Worm (Caenorhabditis elegans) whole organism, L3 larva: ENCODE measurements around the gene F36H12.3.
"Not testable (repeated sequence)": the region's sequence is repeated elsewhere in the genome, so short reads cannot be mapped to it uniquely, and the experiment has no call there.

ENCODE experiments used
- aly-2 ChIP-seq: fragments of 150-350 bp; optimal IDR thresholded peaks from 2 replicates; lab custom pipeline; 2014; ENCODE audit warnings: missing biosample characterization, missing genetic modification characterization
- ceh-16 ChIP-seq: sonication (generic microtip); optimal IDR thresholded peaks from 2 replicates; lab custom pipeline; 2017; ENCODE audit warnings: missing biosample characterization, missing genetic modification characterization
- ceh-28 ChIP-seq: fragments of 150-350 bp; optimal IDR thresholded peaks from 2 replicates; lab custom pipeline; 2014; ENCODE audit warnings: missing biosample characterization, missing genetic modification reagents, missing genetic modification characterization
- ceh-82 ChIP-seq: fragments of 150-350 bp; optimal IDR thresholded peaks from 2 replicates; lab custom pipeline; 2014; ENCODE audit warnings: missing biosample characterization, missing genetic modification characterization
- ceh-9 ChIP-seq: sonication (generic microtip); optimal IDR thresholded peaks from 2 replicates; lab custom pipeline; 2018; ENCODE audit warnings: missing biosample characterization, missing genetic modification characterization
- egl-27 ChIP-seq: sonication (generic microtip); optimal IDR thresholded peaks from 4 replicates; lab custom pipeline; 2017; ENCODE audit warnings: missing biosample characterization, missing genetic modification reagents, missing genetic modification characterization
- egl-5 ChIP-seq: fragments of 150-350 bp; optimal IDR thresholded peaks from 2 replicates; lab custom pipeline; 2017; ENCODE audit warnings: missing biosample characterization, missing genetic modification reagents, missing genetic modification characterization, inconsistent platforms
- elt-1 ChIP-seq: fragments of 150-350 bp; optimal IDR thresholded peaks from 2 replicates; lab custom pipeline; 2014; ENCODE audit warnings: missing biosample characterization, missing genetic modification characterization
- eor-1 ChIP-seq, 2 experiments: fragments of 150-350 bp; optimal IDR thresholded peaks; 2 replicates each; lab custom pipeline; 2014 to 2018; ENCODE audit warnings: missing biosample characterization in 2 of 2, missing genetic modification characterization in 2 of 2
- fkh-10 ChIP-seq: sonication (generic microtip); optimal IDR thresholded peaks from 2 replicates; lab custom pipeline; 2017; ENCODE audit warnings: missing biosample characterization, missing genetic modification reagents, missing genetic modification characterization
- fkh-2 ChIP-seq: fragments of 150-350 bp; optimal IDR thresholded peaks from 2 replicates; lab custom pipeline; 2014; ENCODE audit warnings: missing biosample characterization, missing genetic modification reagents, missing genetic modification characterization
- fos-1 ChIP-seq: fragments of 150-350 bp; optimal IDR thresholded peaks from 2 replicates; lab custom pipeline; 2014; ENCODE audit warnings: missing biosample characterization, missing genetic modification characterization
- hmg-11 ChIP-seq: sonication (generic microtip); optimal IDR thresholded peaks from 2 replicates; lab custom pipeline; 2016; ENCODE audit warnings: missing genetic modification characterization, missing compliant biosample characterization
- mml-1 ChIP-seq: fragments of 150-350 bp; sonication (generic microtip); optimal IDR thresholded peaks from 3 replicates; lab custom pipeline; 2014; ENCODE audit warnings: missing biosample characterization, missing genetic modification characterization
- nfya-1 ChIP-seq: sonication (generic microtip); optimal IDR thresholded peaks from 2 replicates; lab custom pipeline; 2017; ENCODE audit warnings: missing genetic modification characterization, mild to moderate bottlenecking, missing compliant biosample characterization, antibody characterized with exemption, moderate library complexity; ENCODE audit not compliant: insufficient read depth
- nhr-11 ChIP-seq: fragments of 150-350 bp; optimal IDR thresholded peaks from 2 replicates; lab custom pipeline; 2014; ENCODE audit warnings: missing biosample characterization, missing genetic modification characterization
- nhr-23 ChIP-seq: fragments of 150-350 bp; optimal IDR thresholded peaks from 2 replicates; lab custom pipeline; 2014; ENCODE audit warnings: missing biosample characterization, missing genetic modification reagents, missing genetic modification characterization
- nhr-237 ChIP-seq: fragments of 150-350 bp; optimal IDR thresholded peaks from 2 replicates; lab custom pipeline; 2014; ENCODE audit warnings: missing biosample characterization, missing genetic modification characterization
- nhr-25 ChIP-seq: sonication (generic microtip); optimal IDR thresholded peaks from 2 replicates; lab custom pipeline; 2017; ENCODE audit warnings: missing biosample characterization, missing genetic modification characterization
- nhr-28 ChIP-seq: fragments of 150-350 bp; optimal IDR thresholded peaks from 2 replicates; lab custom pipeline; 2014; ENCODE audit warnings: missing biosample characterization, missing genetic modification characterization
- nhr-43 ChIP-seq: sonication (generic microtip); optimal IDR thresholded peaks from 2 replicates; lab custom pipeline; 2016; ENCODE audit warnings: mild to moderate bottlenecking, missing genetic modification characterization, missing compliant biosample characterization; ENCODE audit not compliant: poor library complexity, severe bottlenecking
- nhr-76 ChIP-seq: fragments of 150-350 bp; sonication (generic microtip); optimal IDR thresholded peaks from 5 replicates; lab custom pipeline; 2014; ENCODE audit warnings: missing biosample characterization, missing genetic modification characterization
- nhr-77 ChIP-seq: fragments of 150-350 bp; optimal IDR thresholded peaks from 2 replicates; lab custom pipeline; 2014; ENCODE audit warnings: missing biosample characterization, missing genetic modification characterization
- pha-4 ChIP-seq: fragments of 150-350 bp; optimal IDR thresholded peaks from 2 replicates; lab custom pipeline; 2014; ENCODE audit warnings: missing biosample characterization, missing genetic modification reagents, missing genetic modification characterization
- pqm-1 ChIP-seq: fragments of 150-350 bp; optimal IDR thresholded peaks from 2 replicates; lab custom pipeline; 2017; ENCODE audit warnings: missing biosample characterization, missing genetic modification characterization, inconsistent platforms
- sea-2 ChIP-seq: fragments of 150-350 bp; sonication (generic microtip); optimal IDR thresholded peaks from 4 replicates; lab custom pipeline; 2014; ENCODE audit warnings: missing biosample characterization, missing genetic modification reagents, missing genetic modification characterization
- skn-1 ChIP-seq: fragments of 150-350 bp; optimal IDR thresholded peaks from 2 replicates; lab custom pipeline; 2014; ENCODE audit warnings: missing biosample characterization, missing genetic modification characterization
- snpc-4 ChIP-seq: fragments of 150-350 bp; optimal IDR thresholded peaks from 2 replicates; lab custom pipeline; 2014; ENCODE audit warnings: missing biosample characterization, missing genetic modification characterization
- tbx-2 ChIP-seq: sonication (generic microtip); optimal IDR thresholded peaks from 2 replicates; lab custom pipeline; 2016; ENCODE audit warnings: mild to moderate bottlenecking, missing genetic modification characterization, missing compliant biosample characterization
- zag-1 ChIP-seq: fragments of 150-350 bp; optimal IDR thresholded peaks from 2 replicates; lab custom pipeline; 2014; ENCODE audit warnings: missing biosample characterization, missing genetic modification characterization
- ztf-11 ChIP-seq: fragments of 150-350 bp; optimal IDR thresholded peaks from 2 replicates; lab custom pipeline; 2014; ENCODE audit warnings: missing biosample characterization, missing genetic modification characterization

Gene F36H12.3

ce11 chrIV:5272518-5272917 lies at the start of gene F36H12.3:
Gene F36H12.3 (plus strand): TSS chrIV:5272818.
- TF ChIP-seq nhr-77 (tag; lab: Kevin White, UChicago): no peak
- no peak for TF ChIP-seq sea-2 (GFP tag; lab: Kevin White, UChicago)
- TF ChIP-seq ceh-9 (tag; lab: Kevin White, UChicago): no peak
- TF ChIP-seq fkh-2 (tag; lab: Kevin White, UChicago): no peak
- no peak for TF ChIP-seq nhr-25 (tag; lab: Kevin White, UChicago)
- no peak for TF ChIP-seq tbx-2
- no peak for TF ChIP-seq nhr-237 (tag; lab: Kevin White, UChicago)
- no peak for TF ChIP-seq ceh-28
- no peak for TF ChIP-seq ceh-82 (tag; lab: Kevin White, UChicago)
- TF ChIP-seq elt-1: no peak
- no peak for TF ChIP-seq ceh-16 (tag; lab: Kevin White, UChicago)

ce11 chrIV:5224238-5224637 lies 48.4 kb upstream of the F36H12.3 start, which contains the start of gene Y59E9AL.8:
Gene Y59E9AL.8 (minus strand): TSS chrIV:5224338.
- TF ChIP-seq eor-1 (tag; optimal IDR thresholded peaks at IDR 0.05; lab: Kevin White, UChicago): no peak

ce11 chrIV:5225277-5225822 lies 47.3 kb upstream of the F36H12.3 start, which contains the start of gene cylc-1:
Gene cylc-1 (minus strand): TSS chrIV:5225772.
- TF ChIP-seq nfya-1, skn-1, nhr-11 (tag; lab: Kevin White, UChicago): not testable (repeated sequence)

ce11 chrIV:5226552-5226951 lies 46.1 kb upstream of the F36H12.3 start, which contains the start of gene nsph-4.1:
Gene nsph-4.1 (plus strand): TSS chrIV:5226852.
- not testable (repeated sequence) for TF ChIP-seq nhr-23; aly-2 (tag; lab: Kevin White, UChicago); pqm-1

ce11 chrIV:5228619-5229018 lies 44.0 kb upstream of the F36H12.3 start, which contains the start of gene thn-6:
Gene thn-6 (plus strand): TSS chrIV:5228919.
- TF ChIP-seq nhr-76 (tag; lab: Kevin White, UChicago) (no peak), fkh-2 (tag; lab: Kevin White, UChicago) (no peak), pha-4 (tag; lab: Kevin White, UChicago) (no peak), nhr-28 (no peak), zag-1 (tag; lab: Kevin White, UChicago) (no peak), mml-1 (tag; lab: Kevin White, UChicago) (no peak), nhr-43 (no peak), ztf-11 (tag; lab: Kevin White, UChicago) (no peak), hmg-11 (tag; lab: Kevin White, UChicago) (no peak), ceh-28 (no peak), aly-2 (tag; lab: Kevin White, UChicago) (no peak), snpc-4 (tag; lab: Kevin White, UChicago) (no peak), egl-27 (tag; lab: Kevin White, UChicago) (no peak), nhr-11 (tag; lab: Kevin White, UChicago) (no peak), fos-1 (tag; lab: Kevin White, UChicago) (no peak), egl-5 (tag; lab: Kevin White, UChicago) (no peak), ceh-16 (tag; lab: Kevin White, UChicago) (no peak), ceh-9 (tag; lab: Kevin White, UChicago) (no peak), eor-1 (tag; optimal IDR thresholded peaks at IDR 0.05; lab: Kevin White, UChicago) (no peak)

ce11 chrIV:5230530-5230929 lies 42.1 kb upstream of the F36H12.3 start, which contains the start of gene thn-5:
Gene thn-5 (plus strand): TSS chrIV:5230830.
- TF ChIP-seq fkh-10: no peak
- TF ChIP-seq nhr-43: no peak
